Fruit fly (Drosophila melanogaster): ENCODE results near the gene CG18787.
"Not testable (repeated sequence)": the region's sequence is repeated elsewhere in the genome, so short reads cannot be mapped to it uniquely, and the experiment has no call there.

Gene CG18787

dm6 chr2L:12001132-12001531, 2.0 kb upstream of the CG18787 start:
- TF ChIP-seq tj (GFP tag; optimal IDR thresholded peaks at IDR 0.05) = peak; percentile 42
- TF ChIP-seq CG14711 (tag; optimal IDR thresholded peaks at IDR 0.05) = no peak
- TF ChIP-seq CG7101 (tag; optimal IDR thresholded peaks at IDR 0.05) = no peak
- no peak for TF ChIP-seq ovo (GFP tag; optimal IDR thresholded peaks at IDR 0.05)
- peak; percentile 58 for TF ChIP-seq CG12768 (GFP tag; optimal IDR thresholded peaks at IDR 0.05)
- no peak for TF ChIP-seq pad (GFP tag; optimal IDR thresholded peaks at IDR 0.05)
- TF ChIP-seq toe (GFP tag; optimal IDR thresholded peaks at IDR 0.05) = no peak

- not testable (repeated sequence) for TF ChIP-seq Hr96, Crg-1, ovo (GFP tag; optimal IDR thresholded peaks at IDR 0.05)
Observed at dm6 chr2L:11996509-11996908, 2.6 kb downstream of the CG18787 start, which contains the start of gene Ada1-1. Gene Ada1-1 (plus strand): TSS chr2L:11996809.

dm6 chr2L:11995332-11995790, 3.8 kb downstream of the CG18787 start, which contains the start of the genes CG18789 and Qtzl:
Gene CG18789 (minus strand): TSS chr2L:11995432.
Gene Qtzl (plus strand): TSS chr2L:11995740.
- TF ChIP-seq CG7101 (tag; optimal IDR thresholded peaks at IDR 0.05); CG1620 (GFP tag; optimal IDR thresholded peaks at IDR 0.05); ovo (GFP tag; optimal IDR thresholded peaks at IDR 0.05): not testable (repeated sequence)

- TF ChIP-seq bab1 (GFP tag; optimal IDR thresholded peaks at IDR 0.05); kay (GFP tag; ENCODE audit: borderline replicate concordance); cnc (optimal IDR thresholded peaks at IDR 0.05): not testable (repeated sequence)
Observed at dm6 chr2L:11992602-11993001, 6.5 kb downstream of the CG18787 start, which contains the start of gene Ada1-2. Gene Ada1-2 (plus strand): TSS chr2L:11992902.

- TF ChIP-seq CG11617 (GFP tag; optimal IDR thresholded peaks at IDR 0.05) (peak; percentile 3), kay (GFP tag; ENCODE audit: borderline replicate concordance) (no peak), CG14711 (tag; optimal IDR thresholded peaks at IDR 0.05) (peak; percentile 89)
Observed at dm6 chr2L:11990458-11991065, 8.6 kb downstream of the CG18787 start, which contains the start of gene escl. Gene escl (plus strand): TSS chr2L:11990927.

- TF ChIP-seq CG33017 (tag; optimal IDR thresholded peaks at IDR 0.05) = no peak
- no peak for TF ChIP-seq Hr96 (GFP tag; optimal IDR thresholded peaks at IDR 0.05)
- no peak for TF ChIP-seq CG14711 (tag; optimal IDR thresholded peaks at IDR 0.05)
- TF ChIP-seq cnc (optimal IDR thresholded peaks at IDR 0.05) = no peak
- TF ChIP-seq tj (GFP tag; optimal IDR thresholded peaks at IDR 0.05) = no peak
- no peak for TF ChIP-seq bab1 (GFP tag; optimal IDR thresholded peaks at IDR 0.05)
- no peak for TF ChIP-seq Clk (GFP tag; optimal IDR thresholded peaks at IDR 0.05)
- TF ChIP-seq Crg-1 (GFP tag; optimal IDR thresholded peaks at IDR 0.05) = no peak
Observed at dm6 chr2L:11989729-11990128, 9.4 kb downstream of the CG18787 start, which contains the start of the genes zuc and dgt2. Gene zuc (minus strand): TSS chr2L:11989882. Gene dgt2 (plus strand): TSS chr2L:11989936.

- TF ChIP-seq Clk (GFP tag; optimal IDR thresholded peaks at IDR 0.05) = no peak
- no peak for TF ChIP-seq CG7045 (GFP tag; optimal IDR thresholded peaks at IDR 0.05)
- TF ChIP-seq Mnt (GFP tag; optimal IDR thresholded peaks at IDR 0.05) = no peak
- TF ChIP-seq CG5204 (GFP tag; optimal IDR thresholded peaks at IDR 0.05) = no peak
- TF ChIP-seq ovo (GFP tag; optimal IDR thresholded peaks at IDR 0.05) = no peak
- TF ChIP-seq Hr96 (GFP tag; optimal IDR thresholded peaks at IDR 0.05) = no peak
- TF ChIP-seq CG33017 (tag; optimal IDR thresholded peaks at IDR 0.05) = no peak
- no peak for TF ChIP-seq toe (GFP tag; optimal IDR thresholded peaks at IDR 0.05)
- no peak for TF ChIP-seq bab1 (GFP tag; optimal IDR thresholded peaks at IDR 0.05)
- TF ChIP-seq CG12768 (GFP tag; optimal IDR thresholded peaks at IDR 0.05) = no peak
- no peak for TF ChIP-seq tj (GFP tag; optimal IDR thresholded peaks at IDR 0.05)
- TF ChIP-seq pad (GFP tag; optimal IDR thresholded peaks at IDR 0.05) = no peak
- no peak for TF ChIP-seq cnc (optimal IDR thresholded peaks at IDR 0.05)
- TF ChIP-seq kay (GFP tag; ENCODE audit: borderline replicate concordance) = no peak
- TF ChIP-seq CG7101 (tag; optimal IDR thresholded peaks at IDR 0.05) = no peak
- no peak for TF ChIP-seq cic (GFP tag; optimal IDR thresholded peaks at IDR 0.05)
- no peak for TF ChIP-seq Crg-1 (GFP tag; optimal IDR thresholded peaks at IDR 0.05)
- no peak for TF ChIP-seq CG14711 (tag; optimal IDR thresholded peaks at IDR 0.05)
Observed at dm6 chr2L:11989210-11989609, 9.9 kb downstream of the CG18787 start.

- TF ChIP-seq CG11617 (GFP tag; optimal IDR thresholded peaks at IDR 0.05) (peak; percentile 66), CG12768 (GFP tag; optimal IDR thresholded peaks at IDR 0.05) (no peak), pad (GFP tag; optimal IDR thresholded peaks at IDR 0.05) (no peak), Hr96 (GFP tag; optimal IDR thresholded peaks at IDR 0.05) (no peak), CG7101 (tag; optimal IDR thresholded peaks at IDR 0.05) (peak; percentile 48), CG1620 (GFP tag; optimal IDR thresholded peaks at IDR 0.05) (peak; percentile 64), Clk (GFP tag; optimal IDR thresholded peaks at IDR 0.05) (no peak), Mnt (GFP tag; optimal IDR thresholded peaks at IDR 0.05) (peak; percentile 91), CG5204 (GFP tag; optimal IDR thresholded peaks at IDR 0.05) (no peak), cic (GFP tag; optimal IDR thresholded peaks at IDR 0.05) (no peak), tj (GFP tag; optimal IDR thresholded peaks at IDR 0.05) (peak; percentile 42), CG7045 (GFP tag; optimal IDR thresholded peaks at IDR 0.05) (no peak), CG33017 (tag; optimal IDR thresholded peaks at IDR 0.05) (no peak), CG14711 (tag; optimal IDR thresholded peaks at IDR 0.05) (peak; percentile 50), ovo (GFP tag; optimal IDR thresholded peaks at IDR 0.05) (peak; percentile 7), kay (GFP tag; ENCODE audit: borderline replicate concordance) (no peak), cnc (optimal IDR thresholded peaks at IDR 0.05) (no peak), toe (GFP tag; optimal IDR thresholded peaks at IDR 0.05) (no peak), bab1 (GFP tag; optimal IDR thresholded peaks at IDR 0.05) (peak; percentile 76), Crg-1 (GFP tag; optimal IDR thresholded peaks at IDR 0.05) (peak; percentile 27)
Observed at dm6 chr2L:11987945-11988344, 11.2 kb downstream of the CG18787 start, which contains the start of the genes CG6686 and CG34163. Gene CG6686 (minus strand): TSS chr2L:11988039. Gene CG34163 (plus strand): TSS chr2L:11988270.
